Fruit fly (Drosophila melanogaster) whole organism, embryonic: ENCODE results near the gene ph-p.
A peak's percentile ranks its signal among the peaks of the same experiment; 100 is the strongest.

Experiments
- Atf6 ChIP-seq: fragments of 200-800 bp; sonication (Bioruptor generic); IDR thresholded peaks from 2 replicates; pipeline ENCODE4 v1.3.6; 2022; ENCODE audit warnings: missing biosample characterization, missing genetic modification characterization
- Blimp-1 ChIP-seq: fragments of 200-800 bp; sonication (Bioruptor generic); optimal IDR thresholded peaks from 3 replicates; lab custom pipeline; 2018; ENCODE audit warnings: missing biosample characterization, missing genetic modification characterization, mild to moderate bottlenecking, moderate library complexity, missing genetic modification reagents
- CG10267 ChIP-seq: fragments of 200-800 bp; sonication (Bioruptor generic); optimal IDR thresholded peaks from 2 replicates; lab custom pipeline; 2018; ENCODE audit warnings: missing biosample characterization, mild to moderate bottlenecking, missing genetic modification characterization, moderate library complexity
- CG12104 ChIP-seq: fragments of 200-800 bp; sonication (Bioruptor generic); optimal IDR thresholded peaks from 3 replicates; lab custom pipeline; 2016; ENCODE audit warnings: missing biosample characterization, missing genetic modification characterization
- CG1233 ChIP-seq: fragments of 200-800 bp; sonication (Bioruptor generic); optimal IDR thresholded peaks from 4 replicates; lab custom pipeline; 2018; ENCODE audit warnings: missing biosample characterization, mild to moderate bottlenecking, missing genetic modification characterization
- CG12391 ChIP-seq: fragments of 200-800 bp; sonication (Bioruptor generic); optimal IDR thresholded peaks from 3 replicates; lab custom pipeline; 2018; ENCODE audit warnings: missing biosample characterization, mild to moderate bottlenecking, missing genetic modification characterization, moderate library complexity
- CG15514 ChIP-seq: fragments of 200-800 bp; sonication (Bioruptor generic); optimal IDR thresholded peaks from 3 replicates; lab custom pipeline; 2017; ENCODE audit warnings: missing biosample characterization, missing genetic modification characterization, mild to moderate bottlenecking, moderate library complexity, missing genetic modification reagents
- CG16813 ChIP-seq: fragments of 200-800 bp; sonication (Bioruptor generic); IDR thresholded peaks from 3 replicates; pipeline ENCODE4 v1.3.6; 2022; ENCODE audit warnings: missing biosample characterization, missing genetic modification characterization; ENCODE audit not compliant: partially characterized antibody
- CG17328 ChIP-seq: fragments of 200-800 bp; sonication (Bioruptor generic); IDR thresholded peaks from 2 replicates; pipeline ENCODE4 v1.3.6; 2022; ENCODE audit warnings: missing biosample characterization, missing genetic modification characterization
- CG1792 ChIP-seq: fragments of 200-800 bp; sonication (Bioruptor generic); optimal IDR thresholded peaks from 2 replicates; lab custom pipeline; 2016; ENCODE audit warnings: missing biosample characterization, missing genetic modification characterization
- CG2120 ChIP-seq: fragments of 200-800 bp; sonication (Bioruptor generic); optimal IDR thresholded peaks from 3 replicates; lab custom pipeline; 2016; ENCODE audit warnings: missing biosample characterization, missing genetic modification characterization
- CG2199 ChIP-seq: fragments of 200-800 bp; sonication (Bioruptor generic); IDR thresholded peaks from 3 replicates; pipeline ENCODE4 v1.3.6; 2022; ENCODE audit warnings: missing biosample characterization, missing genetic modification characterization
- CG31441 ChIP-seq: fragments of 200-800 bp; sonication (Bioruptor generic); IDR thresholded peaks from 2 replicates; pipeline ENCODE4 v1.3.6; 2022; ENCODE audit warnings: missing biosample characterization, missing genetic modification characterization
- CG34224 ChIP-seq: fragments of 200-800 bp; sonication (Bioruptor generic); IDR thresholded peaks from 3 replicates; pipeline ENCODE4 v1.3.6; 2022; ENCODE audit warnings: missing biosample characterization, missing genetic modification characterization; ENCODE audit not compliant: partially characterized antibody
- CG4424 ChIP-seq: fragments of 200-800 bp; sonication (Bioruptor generic); optimal IDR thresholded peaks from 3 replicates; lab custom pipeline; 2016; ENCODE audit warnings: missing biosample characterization, missing genetic modification characterization
- CG4820 ChIP-seq: fragments of 200-800 bp; sonication (Bioruptor generic); optimal IDR thresholded peaks from 3 replicates; lab custom pipeline; 2016; ENCODE audit warnings: missing biosample characterization, missing genetic modification characterization
- CG6689 ChIP-seq: fragments of 200-800 bp; sonication (Bioruptor generic); IDR thresholded peaks from 2 replicates; pipeline ENCODE4 v1.3.6; 2022; ENCODE audit warnings: missing biosample characterization, missing genetic modification characterization
- CG7357 ChIP-seq: fragments of 200-800 bp; sonication (Bioruptor generic); IDR thresholded peaks from 3 replicates; pipeline ENCODE4 v1.3.6; 2022; ENCODE audit warnings: missing biosample characterization, missing genetic modification characterization
- CG8089 ChIP-seq: fragments of 200-800 bp; sonication (Bioruptor generic); optimal IDR thresholded peaks from 3 replicates; lab custom pipeline; 2016; ENCODE audit warnings: missing biosample characterization, missing genetic modification characterization
- CG8765 ChIP-seq: fragments of 200-800 bp; sonication (Bioruptor generic); IDR thresholded peaks from 2 replicates; pipeline ENCODE4 v1.3.6; 2022; ENCODE audit warnings: missing biosample characterization, missing genetic modification characterization
- Chrac-16 ChIP-seq: fragments of 200-800 bp; sonication (Bioruptor generic); optimal IDR thresholded peaks from 3 replicates; lab custom pipeline; 2016; ENCODE audit warnings: missing biosample characterization, missing genetic modification characterization
- CkIIα-i1 ChIP-seq: fragments of 200-800 bp; sonication (Bioruptor generic); IDR thresholded peaks from 2 replicates; pipeline ENCODE4 v1.3.6; 2022; ENCODE audit warnings: missing biosample characterization, missing genetic modification characterization
- Drgx ChIP-seq: fragments of 200-800 bp; sonication (Bioruptor generic); IDR thresholded peaks from 2 replicates; pipeline ENCODE4 v1.3.6; 2022; ENCODE audit warnings: missing biosample characterization, missing genetic modification characterization
- ERR ChIP-seq: fragments of 200-800 bp; sonication (Bioruptor generic); optimal IDR thresholded peaks from 2 replicates; lab custom pipeline; 2016; ENCODE audit warnings: missing biosample characterization, missing genetic modification characterization
- Elba2 ChIP-seq: fragments of 200-800 bp; sonication (Bioruptor generic); optimal IDR thresholded peaks from 3 replicates; lab custom pipeline; 2016; ENCODE audit warnings: missing biosample characterization, missing genetic modification characterization
- Fer3 ChIP-seq: fragments of 200-800 bp; sonication (Bioruptor generic); optimal IDR thresholded peaks from 2 replicates; lab custom pipeline; 2018; ENCODE audit warnings: missing biosample characterization, mild to moderate bottlenecking, missing genetic modification characterization, moderate library complexity
- HLH54F ChIP-seq: fragments of 200-800 bp; sonication (Bioruptor generic); optimal IDR thresholded peaks from 3 replicates; lab custom pipeline; 2016; ENCODE audit warnings: missing biosample characterization, missing genetic modification characterization
- Hr3 ChIP-seq: fragments of 200-800 bp; sonication (Bioruptor generic); optimal IDR thresholded peaks from 3 replicates; lab custom pipeline; 2016; ENCODE audit warnings: missing biosample characterization, missing genetic modification characterization
- Nf-YB ChIP-seq: fragments of 200-800 bp; sonication (Bioruptor generic); optimal IDR thresholded peaks from 3 replicates; lab custom pipeline; 2019; ENCODE audit warnings: missing biosample characterization, mild to moderate bottlenecking, missing genetic modification characterization, moderate library complexity
- Ravus ChIP-seq: fragments of 200-800 bp; sonication (Bioruptor generic); IDR thresholded peaks from 2 replicates; pipeline ENCODE4 v1.3.6; 2022; ENCODE audit warnings: missing biosample characterization, missing genetic modification characterization
- Stat92E ChIP-seq, 3 experiments: fragments of >200 bp in 2 of 3; fragments of 200-800 bp in 1 of 3; sonication (Bioruptor generic) in 1 of 3; optimal IDR thresholded peaks; 2 replicates each; lab custom pipeline; 2017 to 2019; ENCODE audit warnings: missing biosample characterization in 3 of 3, missing genetic modification characterization in 3 of 3, mild to moderate bottlenecking in 1 of 3, moderate library complexity in 1 of 3
- aop ChIP-seq: fragments of 200-800 bp; sonication (Bioruptor generic); IDR thresholded peaks from 2 replicates; pipeline ENCODE4 v1.3.6; 2022; ENCODE audit warnings: missing biosample characterization, missing genetic modification characterization
- ap ChIP-seq: fragments of 200-800 bp; sonication (Bioruptor generic); IDR thresholded peaks from 2 replicates; pipeline ENCODE4 v1.3.6; 2022; ENCODE audit warnings: missing biosample characterization, missing genetic modification characterization
- chn ChIP-seq: fragments of 200-800 bp; sonication (Bioruptor generic); optimal IDR thresholded peaks from 2 replicates; lab custom pipeline; 2016; ENCODE audit warnings: missing biosample characterization, missing genetic modification characterization
- crol ChIP-seq: fragments of 200-800 bp; sonication (Bioruptor generic); IDR thresholded peaks from 2 replicates; pipeline ENCODE4 v1.3.6; 2022; ENCODE audit warnings: missing biosample characterization, missing genetic modification characterization
- dmrt99B ChIP-seq: fragments of 200-800 bp; sonication (Bioruptor generic); optimal IDR thresholded peaks from 2 replicates; lab custom pipeline; 2018; ENCODE audit warnings: missing biosample characterization, mild to moderate bottlenecking, missing genetic modification characterization, moderate library complexity
- ewg ChIP-seq: fragments of 200-800 bp; sonication (Bioruptor generic); optimal IDR thresholded peaks from 3 replicates; lab custom pipeline; 2017; ENCODE audit warnings: mild to moderate bottlenecking, missing biosample characterization, missing genetic modification reagents, missing genetic modification characterization
- fu2 ChIP-seq: fragments of 200-800 bp; sonication (Bioruptor generic); optimal IDR thresholded peaks from 2 replicates; lab custom pipeline; 2016; ENCODE audit warnings: missing biosample characterization, missing genetic modification characterization
- gem ChIP-seq: fragments of 200-800 bp; sonication (Bioruptor generic); optimal IDR thresholded peaks from 2 replicates; lab custom pipeline; 2019; ENCODE audit warnings: missing biosample characterization, mild to moderate bottlenecking, missing genetic modification characterization, moderate library complexity
- ham ChIP-seq: fragments of 200-800 bp; sonication (Bioruptor generic); IDR thresholded peaks from 2 replicates; pipeline ENCODE4 v1.3.6; 2022; ENCODE audit warnings: missing biosample characterization, missing genetic modification characterization
- lab ChIP-seq: fragments of 200-800 bp; sonication (Bioruptor generic); optimal IDR thresholded peaks from 3 replicates; lab custom pipeline; 2017; ENCODE audit warnings: missing biosample characterization, missing genetic modification characterization, mild to moderate bottlenecking, moderate library complexity, missing genetic modification reagents
- lola ChIP-seq, 3 experiments: fragments of >200 bp in 2 of 3; fragments of 200-800 bp in 1 of 3; sonication (Bioruptor generic) in 1 of 3; optimal IDR thresholded peaks; 2 replicates each; lab custom pipeline; 2017 to 2019; ENCODE audit warnings: missing biosample characterization in 3 of 3, missing genetic modification characterization in 3 of 3, mild to moderate bottlenecking in 1 of 3, moderate library complexity in 1 of 3
- lov ChIP-seq, 2 experiments: fragments of 200-800 bp in 1 of 2; fragments of >200 bp in 1 of 2; sonication (Bioruptor generic) in 1 of 2; IDR thresholded peaks in 1 of 2; optimal IDR thresholded peaks in 1 of 2; 2 replicates in 1 of 2; 3 replicates in 1 of 2; pipeline versions ENCODE4 v1.3.6 to Lab custom; 2017 to 2022; ENCODE audit warnings: missing biosample characterization in 1 of 2, missing genetic modification characterization in 1 of 2
- maf-S ChIP-seq: fragments of 200-800 bp; sonication (Bioruptor generic); optimal IDR thresholded peaks from 2 replicates; lab custom pipeline; 2016; ENCODE audit warnings: missing biosample characterization, missing genetic modification characterization
- sc ChIP-seq, 3 experiments: fragments of >200 bp in 2 of 3; fragments of 200-800 bp in 1 of 3; sonication (Bioruptor generic) in 1 of 3; optimal IDR thresholded peaks; 2 replicates in 2 of 3; 3 replicates in 1 of 3; lab custom pipeline; 2017; ENCODE audit warnings: mild to moderate bottlenecking in 1 of 3, missing biosample characterization in 1 of 3, missing genetic modification characterization in 1 of 3, missing genetic modification reagents in 1 of 3
- ttk ChIP-seq: fragments of 200-800 bp; sonication (Bioruptor generic); IDR thresholded peaks from 2 replicates; pipeline ENCODE4 v2.1.2; 2022; ENCODE audit warnings: missing biosample characterization, missing genetic modification characterization
- zfh1 ChIP-seq: fragments of 200-800 bp; sonication (Bioruptor generic); IDR thresholded peaks from 3 replicates; pipeline ENCODE4 v1.3.6; 2022; ENCODE audit warnings: missing biosample characterization, missing genetic modification characterization

Gene ph-p

dm6 chrX:2121716-2122601, 16.2 kb downstream of the ph-p start (continued):
- TF ChIP-seq CG8089 (GFP tag; lab: Kevin White, UChicago) (no peak), CG4424 (peak; percentile 50), ERR (no peak), fu2 (GFP tag; lab: Kevin White, UChicago) (no peak), maf-S (no peak), ham (GFP tag; lab: Robert Waterston, UW) (no peak), CG7357 (GFP tag; lab: Robert Waterston, UW) (no peak), CG2120 (GFP tag; lab: Kevin White, UChicago) (peak; percentile 12), Ravus (GFP tag; lab: Robert Waterston, UW) (no peak), zfh1 (GFP tag; lab: Robert Waterston, UW) (peak; percentile 36; the same call in 1 of the 3 replicates), Atf6 (GFP tag; lab: Robert Waterston, UW) (no peak), ap (GFP tag; lab: Robert Waterston, UW) (no peak), crol (GFP tag; lab: Robert Waterston, UW) (no peak; the same call in 1 of the 2 replicates), Elba2 (GFP tag; lab: Kevin White, UChicago) (no peak), ewg (GFP tag; lab: Kevin White, UChicago) (no peak), CG2199 (GFP tag; lab: Robert Waterston, UW) (no peak), CG12391 (tag; lab: Kevin White, UChicago) (peak; percentile 49), Chrac-16 (peak; percentile 4), lola (GFP tag; optimal IDR thresholded peaks at IDR 0.05; lab: Kevin White, UChicago) (peak in 1 of 3 experiments; percentile 50), CG12104 (GFP tag; lab: Kevin White, UChicago) (no peak), lov (optimal IDR thresholded peaks at IDR 0.05; lab: Kevin White, UChicago) (no peak), lov (GFP tag; IDR thresholded peaks at IDR 0.05; lab: Robert Waterston, UW) (0 out of 3 replicates have a peak, but pooled peaks have one; percentile 11), ttk (no peak), lab (no peak), Blimp-1 (peak; percentile 75), Drgx (GFP tag; lab: Robert Waterston, UW) (peak; percentile 67), CG1233 (GFP tag; lab: Kevin White, UChicago) (peak; percentile 26), dmrt99B (no peak), CG10267 (tag; lab: Kevin White, UChicago) (peak; percentile 33), CG34224 (GFP tag; lab: Robert Waterston, UW) (no peak), CkIIα-i1 (GFP tag; lab: Robert Waterston, UW) (no peak), CG8765 (no peak), CG17328 (GFP tag; lab: Robert Waterston, UW) (0 out of 2 replicates have a peak, but pooled peaks have one; percentile 38), CG15514 (GFP tag; lab: Kevin White, UChicago) (no peak), Hr3 (GFP tag; lab: Kevin White, UChicago) (peak; percentile 28), aop (GFP tag; lab: Robert Waterston, UW) (no peak), CG4820 (peak; percentile 38), CG16813 (no peak), gem (tag; lab: Kevin White, UChicago) (peak; percentile 63), sc (optimal IDR thresholded peaks at IDR 0.05; lab: Kevin White, UChicago) (no peak), sc (GFP tag; optimal IDR thresholded peaks at IDR 0.05; lab: Kevin White, UChicago) (peak; percentile 37), CG1792 (GFP tag; lab: Kevin White, UChicago) (no peak), Stat92E (GFP tag; optimal IDR thresholded peaks at IDR 0.05; lab: Kevin White, UChicago) (peak in 1 of 3 experiments; percentile 36), CG31441 (GFP tag; lab: Robert Waterston, UW) (peak; percentile 50), Nf-YB (no peak), HLH54F (GFP tag; lab: Kevin White, UChicago) (no peak), CG6689 (GFP tag; lab: Robert Waterston, UW) (peak; percentile 54), chn (GFP tag; lab: Kevin White, UChicago) (peak; percentile 19), Fer3 (tag; lab: Kevin White, UChicago) (no peak)
